Worm (Caenorhabditis elegans): ENCODE results near the gene gana-1.

Gene gana-1

DNA sequence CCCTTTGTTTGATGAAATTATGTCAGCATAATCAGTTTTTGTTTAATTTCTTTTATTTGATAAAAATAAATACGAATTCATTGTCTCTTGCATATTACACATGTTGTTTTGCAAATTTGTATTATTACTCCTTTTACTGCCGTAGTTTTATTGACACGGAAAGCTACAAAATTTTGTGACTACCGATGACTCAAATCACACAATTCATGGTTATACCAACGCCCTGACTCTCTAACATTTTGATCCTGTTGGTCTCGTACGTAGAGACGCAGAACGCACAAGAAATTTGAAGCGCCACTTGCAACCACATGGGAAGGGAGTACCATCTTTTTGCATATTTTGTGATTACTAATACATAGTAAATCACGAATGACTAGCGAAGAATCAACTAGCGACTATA is 8.8 kb downstream of the gana-1 start, which contains the start of gene nhr-207 (continued):
- TF ChIP-seq C04F5.9 (tag; optimal IDR thresholded peaks at IDR 0.05) (no peak), sox-4 (tag; optimal IDR thresholded peaks at IDR 0.05) (no peak), mdl-1 (tag; optimal IDR thresholded peaks at IDR 0.05) (peak in 1 of 2 experiments; percentile 35), lsy-2 (tag; optimal IDR thresholded peaks at IDR 0.05) (peak in 1 of 2 experiments; percentile 5)

DNA sequence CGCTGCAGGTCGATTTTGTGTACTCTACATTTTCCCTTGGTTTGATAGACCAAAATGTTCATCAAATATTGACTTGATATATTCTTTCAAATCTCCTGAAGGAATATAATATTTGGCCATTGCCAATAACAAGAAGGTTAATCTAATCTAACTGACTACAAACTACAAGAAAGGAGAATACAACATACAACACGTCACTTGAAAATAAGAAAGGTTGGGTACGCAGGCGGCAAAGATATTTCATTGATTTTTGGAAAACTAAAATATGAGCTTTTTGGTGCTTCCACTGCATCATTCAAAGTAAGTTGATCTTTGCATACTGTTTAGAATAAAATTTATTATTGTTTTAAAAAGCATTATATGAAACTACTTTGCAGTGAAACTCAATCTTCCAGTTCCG is 11.1 kb downstream of the gana-1 start, which contains the start of gene nhr-209:
Gene nhr-209 (plus strand): TSS at position 27 of the 400 bp plus-strand sequence.
- TF ChIP-seq elt-3 (tag; optimal IDR thresholded peaks at IDR 0.05) (peak in 1 of 6 experiments; percentile 26), egl-13 (tag; optimal IDR thresholded peaks at IDR 0.05) (no peak), nhr-85 (tag) (peak; percentile 0), nhr-76 (tag; optimal IDR thresholded peaks at IDR 0.05) (no peak), C34B4.2 (tag; optimal IDR thresholded peaks at IDR 0.05) (no peak), efl-1 (optimal IDR thresholded peaks at IDR 0.05) (no peak), efl-1 (GFP tag; optimal IDR thresholded peaks at IDR 0.05 in 1 of 2) (peak in 1 of 2 experiments; percentile 86), nhr-20 (tag; optimal IDR thresholded peaks at IDR 0.05) (peak; percentile 25)

DNA sequence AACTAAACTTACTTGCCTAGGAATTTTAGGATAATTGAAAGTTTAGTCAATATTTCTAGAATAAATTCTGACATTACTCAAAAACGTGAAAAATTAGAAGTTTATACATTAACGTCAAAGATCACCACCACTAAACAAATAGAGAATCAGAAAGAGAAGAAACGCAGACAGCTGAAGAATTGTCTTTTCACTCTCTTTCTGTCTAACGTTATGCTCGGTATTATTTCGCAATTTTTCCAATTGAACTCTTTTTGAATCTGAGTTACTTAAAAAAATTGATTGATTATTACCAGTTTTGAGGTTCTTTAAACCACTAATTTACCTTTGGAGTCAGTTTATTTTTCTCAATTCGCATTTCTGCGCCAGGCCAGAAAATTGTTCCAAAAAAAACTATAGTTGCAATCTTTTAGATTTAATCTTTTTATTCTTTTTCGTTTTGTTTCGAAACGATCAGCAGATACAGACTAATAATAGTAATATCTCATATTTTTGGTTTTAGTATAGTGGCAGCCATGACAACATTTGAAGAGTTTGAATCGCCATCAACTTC is 13.8 kb downstream of the gana-1 start, which contains the start of gene nhr-154:
Gene nhr-154 (plus strand): TSS at position 500 of the 550 bp plus-strand sequence.
- TF ChIP-seq lin-13 (GFP tag; optimal IDR thresholded peaks at IDR 0.05) (no peak), unc-86 (tag; optimal IDR thresholded peaks at IDR 0.05) (no peak), C34B4.2 (tag; optimal IDR thresholded peaks at IDR 0.05) (no peak), fos-1 (tag; optimal IDR thresholded peaks at IDR 0.05) (no peak), efl-1 (optimal IDR thresholded peaks at IDR 0.05) (peak; percentile 31 to 32), efl-1 (GFP tag; optimal IDR thresholded peaks at IDR 0.05 in 1 of 2) (peak in 1 of 2 experiments; percentile 70), irx-1 (tag; optimal IDR thresholded peaks at IDR 0.05) (no peak), skn-1 (tag; optimal IDR thresholded peaks at IDR 0.05) (peak; percentile 75), tbx-2 (tag; optimal IDR thresholded peaks at IDR 0.05) (no peak), blmp-1 (tag; optimal IDR thresholded peaks at IDR 0.05) (peak; percentile 25), ztf-11 (tag; optimal IDR thresholded peaks at IDR 0.05) (no peak), elt-2 (tag; optimal IDR thresholded peaks at IDR 0.05) (no peak), nhr-11 (tag; optimal IDR thresholded peaks at IDR 0.05) (no peak), mep-1 (tag; optimal IDR thresholded peaks at IDR 0.05) (peak; percentile 11), dpl-1 (GFP tag; optimal IDR thresholded peaks at IDR 0.05) (peak in 1 of 3 experiments; percentile 19), C16A3.4 (tag; optimal IDR thresholded peaks at IDR 0.05) (no peak), unc-98 (GFP tag; IDR thresholded peaks at IDR 0.05) (no peak), F16B12.6 (tag; optimal IDR thresholded peaks at IDR 0.05) (no peak), jun-1 (tag; optimal IDR thresholded peaks at IDR 0.05) (no peak), nhr-71 (tag; optimal IDR thresholded peaks at IDR 0.05) (peak; percentile 27), lin-39 (tag; optimal IDR thresholded peaks at IDR 0.05) (no peak), mdl-1 (tag; optimal IDR thresholded peaks at IDR 0.05) (no peak), nhr-76 (tag; optimal IDR thresholded peaks at IDR 0.05) (no peak), rnt-1 (tag; optimal IDR thresholded peaks at IDR 0.05) (no peak), ceh-88 (GFP tag; IDR thresholded peaks at IDR 0.05) (no peak), nhr-20 (tag; optimal IDR thresholded peaks at IDR 0.05) (peak; percentile 60), nhr-47 (tag; optimal IDR thresholded peaks at IDR 0.05) (no peak), efl-3 (GFP tag; optimal IDR thresholded peaks at IDR 0.05) (no peak), ceh-82 (tag; optimal IDR thresholded peaks at IDR 0.05) (no peak), ces-1 (GFP tag; optimal IDR thresholded peaks at IDR 0.05) (no peak), isw-1 (GFP tag; IDR thresholded peaks at IDR 0.05) (no peak), ets-5 (GFP tag; IDR thresholded peaks at IDR 0.05) (no peak), nhr-77 (tag; optimal IDR thresholded peaks at IDR 0.05) (no peak), nhr-85 (tag) (no peak), zip-4 (GFP tag; optimal IDR thresholded peaks at IDR 0.05) (peak; percentile 54), unc-30 (tag; optimal IDR thresholded peaks at IDR 0.05) (no peak), lin-15B (tag; optimal IDR thresholded peaks at IDR 0.05) (no peak), mab-9 (GFP tag; IDR thresholded peaks at IDR 0.05) (no peak), aly-2 (tag; optimal IDR thresholded peaks at IDR 0.05) (no peak), lin-35 (GFP tag; optimal IDR thresholded peaks at IDR 0.05) (peak in 1 of 2 experiments; percentile 8), ama-1 (optimal IDR thresholded peaks at IDR 0.05) (no peak), ceh-8 (GFP tag; optimal IDR thresholded peaks at IDR 0.05) (no peak), Y116A8C.19 (tag; optimal IDR thresholded peaks at IDR 0.05; ENCODE audit: borderline replicate concordance) (no peak), nhr-237 (tag; optimal IDR thresholded peaks at IDR 0.05) (no peak)
